Worm (Caenorhabditis elegans) whole organism, L1 larva: ENCODE measurements around the gene Y38H6C.24.

ENCODE experiments used
- efl-3 ChIP-seq: fragments of 200-800 bp; sonication (Bioruptor generic); optimal IDR thresholded peaks from 2 replicates; lab custom pipeline; 2018; ENCODE audit warnings: mild to moderate bottlenecking, missing genetic modification characterization, missing compliant biosample characterization
- fkh-8 ChIP-seq: sonication (generic microtip); optimal IDR thresholded peaks from 2 replicates; lab custom pipeline; 2016; ENCODE audit warnings: mild to moderate bottlenecking, missing genetic modification characterization, missing compliant biosample characterization
- hpl-2 ChIP-seq: fragments of 150-350 bp; optimal IDR thresholded peaks from 2 replicates; lab custom pipeline; 2014; ENCODE audit warnings: missing biosample characterization, missing genetic modification reagents, missing genetic modification characterization
- nhr-28 ChIP-seq: fragments of 150-350 bp; optimal IDR thresholded peaks from 2 replicates; lab custom pipeline; 2014; ENCODE audit warnings: missing biosample characterization, missing genetic modification characterization
- sptf-1 ChIP-seq: fragments of 150-350 bp; optimal IDR thresholded peaks from 2 replicates; lab custom pipeline; 2014; ENCODE audit warnings: missing biosample characterization, missing genetic modification characterization

ce11 chrV:20566454-20566853 is 40.2 kb downstream of the Y38H6C.24 start, which contains the start of gene F26F2.3:
- no peak for TF ChIP-seq efl-3 (GFP tag; lab: Kevin White, UChicago)
- TF ChIP-seq sptf-1 (tag; lab: Kevin White, UChicago): no peak
- no peak for TF ChIP-seq nhr-28 (tag; lab: Kevin White, UChicago)
- no peak for TF ChIP-seq hpl-2 (GFP tag; lab: Kevin White, UChicago)
- TF ChIP-seq fkh-8 (tag; lab: Kevin White, UChicago): no peak
